Worm (Caenorhabditis elegans): Measurements from ENCODE around the gene math-8.

The math-8 gene

DNA sequence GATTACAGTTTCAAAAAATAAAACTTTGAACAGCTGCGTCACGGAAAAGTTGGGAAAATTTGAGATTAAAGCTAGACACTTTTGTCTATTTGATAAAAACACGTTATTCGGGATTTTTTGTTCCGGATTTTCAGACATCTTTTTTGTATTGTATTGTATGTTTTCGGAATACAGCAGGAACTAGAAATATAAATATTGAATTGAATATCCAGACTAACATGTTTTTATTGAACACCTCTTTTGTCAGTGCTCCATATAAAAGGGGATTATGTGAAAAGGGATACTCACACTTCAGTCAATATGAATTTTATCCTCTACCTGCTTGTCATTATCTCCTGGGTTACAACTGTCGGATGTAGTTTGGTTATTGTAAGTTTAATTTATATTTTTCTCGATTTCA, 4.9 kb upstream of the math-8 start, which contains the start of gene C16C4.1:
Gene C16C4.1, plus strand, starts transcription at position 301 of the 400 bp plus-strand sequence.
- TF ChIP-seq daf-19 (GFP tag; conservative IDR thresholded peaks at IDR 0.05) (no peak), Y75B8A.6 (GFP tag; IDR thresholded peaks at IDR 0.05) (no peak), php-3 (GFP tag; IDR thresholded peaks at IDR 0.05) (no peak), nhr-10 (tag; optimal IDR thresholded peaks at IDR 0.05) (no peak), mdt-29 (GFP tag; IDR thresholded peaks at IDR 0.05) (no peak), T26A8.4 (GFP tag; IDR thresholded peaks at IDR 0.05) (no peak), zip-11 (GFP tag; IDR thresholded peaks at IDR 0.05) (no peak), ceh-20 (GFP tag; IDR thresholded peaks at IDR 0.05) (no peak), nhr-6 (tag; optimal IDR thresholded peaks at IDR 0.05) (no peak), nhr-28 (tag; optimal IDR thresholded peaks at IDR 0.05) (no peak), Y48G9A.11 (GFP tag; IDR thresholded peaks at IDR 0.05) (no peak)

DNA sequence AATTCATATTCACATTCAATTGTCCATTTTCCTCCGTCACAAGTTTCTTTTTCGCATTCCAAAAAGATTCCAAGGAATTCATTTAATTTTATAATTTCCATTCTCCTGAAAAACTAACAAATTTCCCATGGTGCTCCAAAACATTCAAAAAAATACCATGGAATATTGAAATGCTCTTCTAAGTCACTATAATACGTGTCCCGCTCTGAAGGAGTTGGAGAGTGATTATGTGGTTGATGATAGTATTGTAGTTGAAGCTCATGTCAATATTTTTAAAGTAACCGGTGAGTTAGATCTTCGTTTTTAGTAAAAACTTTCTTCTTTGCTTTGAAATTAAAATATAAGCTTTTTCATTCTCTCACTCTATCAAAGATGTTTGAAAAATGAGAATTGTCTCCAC, 1.7 kb upstream of the math-8 start, which contains the start of gene math-9:
Gene math-9, minus strand, starts transcription at position 101 of the 400 bp plus-strand sequence.
- TF ChIP-seq lin-1 (GFP tag; IDR thresholded peaks at IDR 0.05): no peak
- TF ChIP-seq lsy-2 (tag; optimal IDR thresholded peaks at IDR 0.05): no peak
- no peak for TF ChIP-seq duxl-1 (tag; optimal IDR thresholded peaks at IDR 0.05; ENCODE audit: poor library complexity)
- TF ChIP-seq ama-1 (optimal IDR thresholded peaks at IDR 0.05): no peak
- no peak for TF ChIP-seq pqm-1 (tag; optimal IDR thresholded peaks at IDR 0.05)
- no peak for TF ChIP-seq zip-11 (GFP tag; IDR thresholded peaks at IDR 0.05)
- TF ChIP-seq Y48G9A.11 (GFP tag; IDR thresholded peaks at IDR 0.05): no peak
- TF ChIP-seq T20F7.1 (GFP tag; optimal IDR thresholded peaks at IDR 0.05): no peak
- no peak for TF ChIP-seq lin-39 (tag; optimal IDR thresholded peaks at IDR 0.05)

DNA sequence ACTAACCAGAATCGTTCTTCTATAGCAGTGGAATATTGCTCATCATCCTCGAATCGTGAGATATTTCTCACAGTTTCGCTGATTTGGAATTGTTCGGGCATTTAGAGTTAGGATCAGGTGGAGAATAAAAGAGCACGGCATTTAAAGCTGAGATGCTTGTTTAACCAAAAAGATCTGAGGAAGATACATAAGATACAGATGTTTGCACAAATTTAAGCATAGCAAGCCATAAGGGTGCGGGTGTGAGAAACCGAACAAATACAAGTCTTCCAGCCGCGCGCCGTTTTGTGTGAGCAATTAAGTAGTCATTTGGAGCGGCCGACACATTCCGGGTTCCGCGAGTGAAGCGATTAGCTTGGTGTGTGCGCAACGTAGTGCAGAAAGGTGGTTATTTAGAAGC, 2.6 kb downstream of the math-8 start, which contains the start of gene math-7:
Gene math-7, minus strand, starts transcription at position 101 of the 400 bp plus-strand sequence.
- TF ChIP-seq nhr-28 (tag; optimal IDR thresholded peaks at IDR 0.05): no peak
- TF ChIP-seq dpl-1 (GFP tag; optimal IDR thresholded peaks at IDR 0.05): no peak
- no peak for TF ChIP-seq spr-3 (GFP tag; optimal IDR thresholded peaks at IDR 0.05)
- no peak for TF ChIP-seq lir-3 (tag; optimal IDR thresholded peaks at IDR 0.05)

DNA sequence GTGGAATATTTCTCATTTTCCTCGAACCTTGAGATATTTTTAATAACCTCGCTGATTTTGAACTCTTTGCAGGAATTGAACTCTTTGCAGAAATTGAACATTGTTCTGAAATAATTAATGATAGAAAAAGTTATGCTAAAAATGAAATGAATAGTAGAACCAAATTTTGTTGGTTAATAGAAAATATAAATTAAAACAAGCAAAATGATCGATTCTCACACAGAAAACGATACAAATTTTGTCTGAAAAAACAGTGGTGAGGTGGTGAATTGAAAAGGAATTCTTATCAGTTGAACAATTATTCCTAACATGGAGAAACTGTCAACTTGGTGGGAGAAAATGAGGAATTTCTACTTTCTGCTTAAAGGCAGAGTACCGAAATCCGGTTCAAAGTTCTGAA, 4.3 kb downstream of the math-8 start, which contains the start of gene math-6:
Gene math-6, minus strand, starts transcription at position 101 of the 400 bp plus-strand sequence.
- TF ChIP-seq unc-130 (GFP tag; optimal IDR thresholded peaks at IDR 0.05) (no peak), F37D6.2 (tag; optimal IDR thresholded peaks at IDR 0.05) (no peak)

DNA sequence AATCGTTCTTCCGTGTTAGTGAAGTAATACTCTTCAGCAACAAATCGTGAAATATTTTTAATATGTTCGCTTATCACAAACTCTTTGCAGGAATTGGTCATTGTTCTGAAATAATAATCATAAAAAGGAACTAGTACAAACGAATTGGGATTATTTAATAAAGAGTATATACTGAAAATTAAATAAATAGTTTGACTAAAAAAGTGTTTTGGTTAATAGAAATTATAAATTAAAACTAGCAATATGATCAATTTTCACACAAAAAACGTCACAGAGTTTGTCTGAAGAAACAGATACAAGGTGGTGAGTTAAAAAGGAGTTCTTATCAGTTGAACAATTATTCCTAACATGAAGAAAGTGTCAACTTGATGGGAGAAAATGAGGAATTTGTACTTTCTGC, 6.3 kb downstream of the math-8 start, which contains the start of gene math-5:
Gene math-5, minus strand, starts transcription at position 101 of the 400 bp plus-strand sequence.
- TF ChIP-seq ZK546.5 (tag; optimal IDR thresholded peaks at IDR 0.05) (no peak), rbr-2 (tag; optimal IDR thresholded peaks at IDR 0.05) (no peak), ceh-62 (tag; optimal IDR thresholded peaks at IDR 0.05) (no peak), nhr-25 (tag; optimal IDR thresholded peaks at IDR 0.05; ENCODE audit: borderline replicate concordance, insufficient read depth) (no peak), zag-1 (tag; optimal IDR thresholded peaks at IDR 0.05) (no peak), hlh-11 (tag; optimal IDR thresholded peaks at IDR 0.05) (no peak), nhr-10 (tag; optimal IDR thresholded peaks at IDR 0.05) (no peak), daf-12 (tag; optimal IDR thresholded peaks at IDR 0.05) (no peak), sdz-12 (GFP tag; optimal IDR thresholded peaks at IDR 0.05) (no peak), dmd-6 (GFP tag; IDR thresholded peaks at IDR 0.05) (no peak), zip-2 (tag; optimal IDR thresholded peaks at IDR 0.05) (no peak), Y5F2A.4 (GFP tag; optimal IDR thresholded peaks at IDR 0.05) (no peak), vab-7 (GFP tag; IDR thresholded peaks at IDR 0.05) (no peak), arid-1 (GFP tag; conservative IDR thresholded peaks at IDR 0.05) (no peak), ceh-28 (tag; optimal IDR thresholded peaks at IDR 0.05) (no peak), fkh-10 (GFP tag; optimal IDR thresholded peaks at IDR 0.05) (no peak)
